Fruit fly (Drosophila melanogaster) whole organism, embryonic: ENCODE measurements around the gene CG5188.
A peak's percentile ranks its signal among the peaks of the same experiment; 100 is the strongest.

Source experiments
- ATbp ChIP-seq: fragments of 200-800 bp; sonication (Bioruptor generic); optimal IDR thresholded peaks from 2 replicates; lab custom pipeline; 2017; ENCODE audit warnings: missing biosample characterization, mild to moderate bottlenecking, missing genetic modification characterization, missing genetic modification reagents
- Atf3 ChIP-seq: fragments of 200-800 bp; sonication (Bioruptor generic); optimal IDR thresholded peaks from 3 replicates; lab custom pipeline; 2016; ENCODE audit warnings: missing biosample characterization, missing genetic modification characterization
- Atf6 ChIP-seq: fragments of 200-800 bp; sonication (Bioruptor generic); IDR thresholded peaks from 2 replicates; pipeline ENCODE4 v1.3.6; 2022; ENCODE audit warnings: missing biosample characterization, missing genetic modification characterization
- CG11695 ChIP-seq: fragments of 200-800 bp; sonication (Bioruptor generic); IDR thresholded peaks from 3 replicates; pipeline ENCODE4 v1.3.6; 2022; ENCODE audit warnings: missing biosample characterization, missing genetic modification characterization
- CG16813 ChIP-seq: fragments of 200-800 bp; sonication (Bioruptor generic); IDR thresholded peaks from 3 replicates; pipeline ENCODE4 v1.3.6; 2022; ENCODE audit warnings: missing biosample characterization, missing genetic modification characterization; ENCODE audit not compliant: partially characterized antibody
- CG1792 ChIP-seq: fragments of 200-800 bp; sonication (Bioruptor generic); optimal IDR thresholded peaks from 2 replicates; lab custom pipeline; 2016; ENCODE audit warnings: missing biosample characterization, missing genetic modification characterization
- CG18476 ChIP-seq: fragments of 200-800 bp; sonication (Bioruptor generic); optimal IDR thresholded peaks from 2 replicates; lab custom pipeline; 2016; ENCODE audit warnings: missing biosample characterization, mild to moderate bottlenecking, missing genetic modification characterization
- CG30403 ChIP-seq: fragments of 200-800 bp; sonication (Bioruptor generic); optimal IDR thresholded peaks from 3 replicates; lab custom pipeline; 2016; ENCODE audit warnings: missing biosample characterization, missing genetic modification characterization
- CG3995 ChIP-seq: fragments of 200-800 bp; sonication (Bioruptor generic); optimal IDR thresholded peaks from 3 replicates; lab custom pipeline; 2016; ENCODE audit warnings: missing biosample characterization, missing genetic modification characterization
- CG4424 ChIP-seq: fragments of 200-800 bp; sonication (Bioruptor generic); optimal IDR thresholded peaks from 3 replicates; lab custom pipeline; 2016; ENCODE audit warnings: missing biosample characterization, missing genetic modification characterization
- CG4707 ChIP-seq: fragments of 200-800 bp; sonication (Bioruptor generic); optimal IDR thresholded peaks from 2 replicates; lab custom pipeline; 2018; ENCODE audit warnings: missing biosample characterization, mild to moderate bottlenecking, missing genetic modification characterization, moderate library complexity
- CG6683 ChIP-seq: fragments of 200-800 bp; sonication (Bioruptor generic); optimal IDR thresholded peaks from 2 replicates; lab custom pipeline; 2017; ENCODE audit warnings: missing biosample characterization, mild to moderate bottlenecking, missing genetic modification characterization, missing genetic modification reagents
- CG7745 ChIP-seq: fragments of 200-800 bp; sonication (Bioruptor generic); optimal IDR thresholded peaks from 2 replicates; lab custom pipeline; 2018; ENCODE audit warnings: missing biosample characterization, mild to moderate bottlenecking, missing genetic modification characterization, moderate library complexity
- CG7928 ChIP-seq: fragments of 200-800 bp; sonication (Bioruptor generic); optimal IDR thresholded peaks from 2 replicates; lab custom pipeline; 2017; ENCODE audit warnings: missing biosample characterization, mild to moderate bottlenecking, missing genetic modification characterization
- CG8281 ChIP-seq: fragments of 200-800 bp; sonication (Bioruptor generic); optimal IDR thresholded peaks from 2 replicates; lab custom pipeline; 2018; ENCODE audit warnings: missing biosample characterization, mild to moderate bottlenecking, missing genetic modification characterization, moderate library complexity
- CG8478 ChIP-seq: fragments of >200 bp; optimal IDR thresholded peaks from 2 replicates; lab custom pipeline; 2018
- CG8944 ChIP-seq: fragments of 200-800 bp; sonication (Bioruptor generic); optimal IDR thresholded peaks from 3 replicates; lab custom pipeline; 2016; ENCODE audit warnings: missing biosample characterization, missing genetic modification characterization
- CG9876 ChIP-seq: fragments of 200-800 bp; sonication (Bioruptor generic); optimal IDR thresholded peaks from 2 replicates; lab custom pipeline; 2016; ENCODE audit warnings: missing biosample characterization, missing genetic modification characterization
- Camta ChIP-seq: fragments of 200-800 bp; sonication (Bioruptor generic); optimal IDR thresholded peaks from 2 replicates; lab custom pipeline; 2016; ENCODE audit warnings: missing biosample characterization, missing genetic modification characterization
- Ets97D ChIP-seq: fragments of 200-800 bp; sonication (Bioruptor generic); optimal IDR thresholded peaks from 3 replicates; lab custom pipeline; 2016; ENCODE audit warnings: missing biosample characterization, missing genetic modification characterization
- Hand ChIP-seq: fragments of 200-800 bp; sonication (Bioruptor generic); optimal IDR thresholded peaks from 2 replicates; lab custom pipeline; 2017; ENCODE audit warnings: mild to moderate bottlenecking, missing biosample characterization, missing genetic modification reagents, missing genetic modification characterization
- HmgD ChIP-seq: fragments of 200-800 bp; sonication (Bioruptor generic); optimal IDR thresholded peaks from 3 replicates; lab custom pipeline; 2016; ENCODE audit warnings: missing biosample characterization, missing genetic modification characterization
- Hr39 ChIP-seq: fragments of >200 bp; optimal IDR thresholded peaks from 2 replicates; lab custom pipeline; 2017
- Hr78 ChIP-seq, 2 experiments: fragments of 200-800 bp in 1 of 2; fragments of >200 bp in 1 of 2; sonication (Bioruptor generic) in 1 of 2; optimal IDR thresholded peaks; 2 replicates each; lab custom pipeline; 2017 to 2019; ENCODE audit warnings: missing biosample characterization in 2 of 2, missing genetic modification characterization in 2 of 2, mild to moderate bottlenecking in 1 of 2, moderate library complexity in 1 of 2
- NC2β ChIP-seq: fragments of 200-800 bp; sonication (Bioruptor generic); optimal IDR thresholded peaks from 2 replicates; lab custom pipeline; 2016; ENCODE audit warnings: missing biosample characterization, missing genetic modification characterization
- Nf-YB ChIP-seq: fragments of 200-800 bp; sonication (Bioruptor generic); optimal IDR thresholded peaks from 3 replicates; lab custom pipeline; 2019; ENCODE audit warnings: missing biosample characterization, mild to moderate bottlenecking, missing genetic modification characterization, moderate library complexity
- Oaz ChIP-seq: fragments of 200-800 bp; sonication (Bioruptor generic); IDR thresholded peaks from 2 replicates; pipeline ENCODE4 v1.3.6; 2022; ENCODE audit warnings: missing biosample characterization, missing genetic modification characterization
- Side ChIP-seq: fragments of 200-800 bp; sonication (Bioruptor generic); optimal IDR thresholded peaks from 2 replicates; lab custom pipeline; 2016; ENCODE audit warnings: missing biosample characterization, missing genetic modification characterization
- al ChIP-seq: fragments of 200-800 bp; sonication (Bioruptor generic); IDR thresholded peaks from 2 replicates; pipeline ENCODE4 v1.3.6; 2022; ENCODE audit warnings: missing biosample characterization, missing genetic modification characterization
- ato ChIP-seq: fragments of 200-800 bp; sonication (Bioruptor generic); IDR thresholded peaks from 2 replicates; pipeline ENCODE4 v1.3.6; 2022; ENCODE audit warnings: missing biosample characterization, missing genetic modification characterization; ENCODE audit not compliant: partially characterized antibody
- bab2 ChIP-seq: fragments of 200-800 bp; sonication (Bioruptor generic); optimal IDR thresholded peaks from 2 replicates; lab custom pipeline; 2016; ENCODE audit warnings: missing biosample characterization, missing genetic modification characterization
- dmrt99B ChIP-seq: fragments of 200-800 bp; sonication (Bioruptor generic); optimal IDR thresholded peaks from 2 replicates; lab custom pipeline; 2018; ENCODE audit warnings: missing biosample characterization, mild to moderate bottlenecking, missing genetic modification characterization, moderate library complexity
- ewg ChIP-seq: fragments of 200-800 bp; sonication (Bioruptor generic); optimal IDR thresholded peaks from 3 replicates; lab custom pipeline; 2017; ENCODE audit warnings: mild to moderate bottlenecking, missing biosample characterization, missing genetic modification reagents, missing genetic modification characterization
- fd102C ChIP-seq: fragments of 200-800 bp; sonication (Bioruptor generic); optimal IDR thresholded peaks from 2 replicates; lab custom pipeline; 2018; ENCODE audit warnings: missing biosample characterization, mild to moderate bottlenecking, missing genetic modification characterization, moderate library complexity
- inv ChIP-seq: fragments of 200-800 bp; sonication (Bioruptor generic); IDR thresholded peaks from 2 replicates; pipeline ENCODE4 v1.3.6; 2022; ENCODE audit warnings: missing biosample characterization, missing genetic modification characterization; ENCODE audit not compliant: partially characterized antibody
- jing ChIP-seq: fragments of 200-800 bp; sonication (Bioruptor generic); optimal IDR thresholded peaks from 2 replicates; lab custom pipeline; 2018; ENCODE audit warnings: missing biosample characterization, mild to moderate bottlenecking, missing genetic modification characterization
- nau ChIP-seq: fragments of 200-800 bp; sonication (Bioruptor generic); optimal IDR thresholded peaks from 3 replicates; lab custom pipeline; 2017; ENCODE audit warnings: missing biosample characterization, mild to moderate bottlenecking, missing genetic modification characterization, missing genetic modification reagents
- oc ChIP-seq: fragments of 200-800 bp; sonication (Bioruptor generic); optimal IDR thresholded peaks from 2 replicates; lab custom pipeline; 2018; ENCODE audit warnings: missing biosample characterization, mild to moderate bottlenecking, missing genetic modification characterization, moderate library complexity
- pan ChIP-seq, 4 experiments: fragments of >200 bp in 3 of 4; fragments of 200-800 bp in 1 of 4; sonication (Bioruptor generic) in 1 of 4; optimal IDR thresholded peaks in 3 of 4; IDR thresholded peaks in 1 of 4; 2 replicates each; pipeline versions ENCODE4 v1.3.6 to Lab custom; 2017 to 2022; ENCODE audit warnings: missing biosample characterization in 2 of 4, missing genetic modification characterization in 2 of 4, mixed read lengths in 1 of 4
- peb ChIP-seq: fragments of 200-800 bp; sonication (Bioruptor generic); IDR thresholded peaks from 2 replicates; pipeline ENCODE4 v1.3.6; 2022; ENCODE audit warnings: missing biosample characterization, missing genetic modification characterization
- pfk ChIP-seq: fragments of 200-800 bp; sonication (Bioruptor generic); optimal IDR thresholded peaks from 2 replicates; lab custom pipeline; 2018; ENCODE audit warnings: missing biosample characterization, mild to moderate bottlenecking, missing genetic modification characterization, moderate library complexity
- pnt ChIP-seq: fragments of 200-800 bp; sonication (Bioruptor generic); optimal IDR thresholded peaks from 3 replicates; lab custom pipeline; 2016; ENCODE audit warnings: missing biosample characterization, missing genetic modification characterization
- ranshi ChIP-seq: fragments of 200-800 bp; sonication (Bioruptor generic); IDR thresholded peaks from 2 replicates; pipeline ENCODE4 v1.3.6; 2022; ENCODE audit warnings: missing biosample characterization, missing genetic modification characterization
- scrt ChIP-seq: fragments of 200-800 bp; sonication (Bioruptor generic); optimal IDR thresholded peaks from 2 replicates; lab custom pipeline; 2018; ENCODE audit warnings: missing biosample characterization, mild to moderate bottlenecking, missing genetic modification characterization, moderate library complexity
- sqz ChIP-seq: fragments of 200-800 bp; sonication (Bioruptor generic); optimal IDR thresholded peaks from 3 replicates; lab custom pipeline; 2018; ENCODE audit warnings: missing biosample characterization, mild to moderate bottlenecking, missing genetic modification characterization
- sr ChIP-seq: fragments of 200-800 bp; sonication (Bioruptor generic); IDR thresholded peaks from 3 replicates; pipeline ENCODE4 v1.3.6; 2022; ENCODE audit warnings: missing biosample characterization, missing genetic modification characterization
- tio ChIP-seq: fragments of 200-800 bp; sonication (Bioruptor generic); optimal IDR thresholded peaks from 2 replicates; lab custom pipeline; 2017; ENCODE audit warnings: missing biosample characterization, missing genetic modification characterization, inconsistent platforms
- tx ChIP-seq: fragments of 200-800 bp; sonication (Bioruptor generic); optimal IDR thresholded peaks from 2 replicates; lab custom pipeline; 2016; ENCODE audit warnings: missing biosample characterization, missing genetic modification characterization
- unpg ChIP-seq: fragments of 200-800 bp; sonication (Bioruptor generic); optimal IDR thresholded peaks from 3 replicates; lab custom pipeline; 2018; ENCODE audit warnings: missing biosample characterization, mild to moderate bottlenecking, missing genetic modification characterization, moderate library complexity
- z ChIP-seq: fragments of 200-800 bp; sonication (Bioruptor generic); IDR thresholded peaks from 3 replicates; pipeline ENCODE4 v1.3.6; 2022; ENCODE audit warnings: missing biosample characterization, missing genetic modification characterization

The CG5188 gene

DNA sequence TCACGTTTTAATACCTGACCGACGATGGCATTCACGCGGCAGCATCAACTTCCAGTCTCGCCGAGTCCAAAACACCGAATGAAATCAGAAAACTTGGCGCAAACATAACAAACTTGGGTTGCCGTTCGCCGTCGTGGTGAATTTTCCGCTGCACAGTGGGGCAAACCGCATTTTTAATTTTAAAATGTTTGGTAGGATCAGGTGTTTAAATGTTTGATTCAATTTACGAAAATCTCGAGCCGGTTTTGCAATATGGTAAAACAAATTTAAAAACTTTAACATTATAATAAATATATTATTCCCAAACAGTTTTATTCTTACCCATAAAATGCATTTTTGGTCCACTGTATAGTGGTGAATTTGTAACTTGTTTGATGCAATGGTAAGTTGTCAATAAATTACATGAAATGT, 45.6 kb downstream of the CG5188 start, which contains the start of gene RluA-1 (continued):
- TF ChIP-seq fd102C (GFP tag; lab: Kevin White, UChicago) (peak; percentile 96), CG11695 (GFP tag; lab: Robert Waterston, UW) (peak; percentile 99), dmrt99B (tag; lab: Kevin White, UChicago) (peak; percentile 99), inv (GFP tag; lab: Robert Waterston, UW) (peak; percentile 57), Ets97D (GFP tag; lab: Kevin White, UChicago) (peak; percentile 92), NC2β (GFP tag; lab: Kevin White, UChicago) (peak; percentile 95), scrt (peak; percentile 96), CG18476 (GFP tag; lab: Kevin White, UChicago) (peak; percentile 98), unpg (GFP tag; lab: Kevin White, UChicago) (peak; percentile 100), pnt (GFP tag; lab: Kevin White, UChicago) (peak; percentile 91), ATbp (GFP tag; lab: Kevin White, UChicago) (peak; percentile 100), Hand (GFP tag; lab: Kevin White, UChicago) (peak; percentile 96), oc (tag; lab: Kevin White, UChicago) (peak; percentile 100), Oaz (peak; percentile 97), Side (peak; percentile 89), pan (optimal IDR thresholded peaks at IDR 0.05; lab: Kevin White, UChicago) (no peak), pan (GFP tag; optimal IDR thresholded peaks at IDR 0.05 in 1 of 2, IDR thresholded peaks at IDR 0.05 in 1 of 2) (peak in 1 of 2 experiments; percentile 100), Hr78 (GFP tag; optimal IDR thresholded peaks at IDR 0.05; lab: Kevin White, UChicago) (peak in 1 of 2 experiments; percentile 96), pfk (peak; percentile 65), CG1792 (GFP tag; lab: Kevin White, UChicago) (peak; percentile 90), CG3995 (peak; percentile 66), bab2 (GFP tag; lab: Kevin White, UChicago) (peak; percentile 96), CG9876 (peak; percentile 72), CG8944 (GFP tag; lab: Kevin White, UChicago) (peak; percentile 88), tio (GFP tag; lab: Kevin White, UChicago) (peak; percentile 98), CG8478 (lab: Kevin White, UChicago) (no peak), CG7928 (GFP tag; lab: Kevin White, UChicago) (peak; percentile 81), ato (peak; percentile 65), CG4707 (GFP tag; lab: Kevin White, UChicago) (peak; percentile 99), ewg (GFP tag; lab: Kevin White, UChicago) (peak; percentile 99), z (GFP tag; lab: Robert Waterston, UW) (peak; percentile 86), Atf6 (GFP tag; lab: Robert Waterston, UW) (peak; percentile 97), CG6683 (GFP tag; lab: Kevin White, UChicago) (peak; percentile 98), CG7745 (peak; percentile 92), CG8281 (tag; lab: Kevin White, UChicago) (peak; percentile 97), Nf-YB (GFP tag; lab: Kevin White, UChicago) (peak; percentile 91), ranshi (GFP tag; lab: Robert Waterston, UW) (peak; percentile 93; the same call in 1 of the 2 replicates), al (GFP tag; lab: Robert Waterston, UW) (peak; percentile 93), Camta (GFP tag; lab: Kevin White, UChicago) (peak; percentile 78), Atf3 (peak; percentile 92), peb (GFP tag; lab: Robert Waterston, UW) (peak; percentile 99), CG4424 (GFP tag; lab: Kevin White, UChicago) (peak; percentile 99), nau (GFP tag; lab: Kevin White, UChicago) (peak; percentile 99), Hr39 (lab: Kevin White, UChicago) (no peak), CG16813 (no peak; the same call in none of the 3 replicates), jing (peak; percentile 98), sqz (GFP tag; lab: Kevin White, UChicago) (peak; percentile 99), HmgD (GFP tag; lab: Kevin White, UChicago) (peak; percentile 53), sr (GFP tag; lab: Robert Waterston, UW) (peak; percentile 91), tx (GFP tag; lab: Kevin White, UChicago) (peak; percentile 92), CG30403 (GFP tag; lab: Kevin White, UChicago) (peak; percentile 99)
